Worm (Caenorhabditis elegans): ENCODE results near the gene pitr-4.

Gene pitr-4

ce11 chrV:9661514-9661913, at the start of gene pitr-4:
TSS of gene pitr-4 (minus strand) at chrV:9661614.
- TF ChIP-seq dpff-1 (tag; optimal IDR thresholded peaks at IDR 0.05) (no peak), lsl-1 (GFP tag; optimal IDR thresholded peaks at IDR 0.05) (no peak), ets-4 (GFP tag; optimal IDR thresholded peaks at IDR 0.05) (no peak), rec-8 (tag; optimal IDR thresholded peaks at IDR 0.05) (no peak), fkh-3 (tag; optimal IDR thresholded peaks at IDR 0.05) (no peak), K11D2.4 (GFP tag; IDR thresholded peaks at IDR 0.05) (no peak), ceh-100 (GFP tag; IDR thresholded peaks at IDR 0.05) (no peak), akir-1 (GFP tag; optimal IDR thresholded peaks at IDR 0.05) (no peak), xnd-1 (tag; optimal IDR thresholded peaks at IDR 0.05) (no peak), hsf-1 (GFP tag; IDR thresholded peaks at IDR 0.05) (no peak), madf-3 (GFP tag; IDR thresholded peaks at IDR 0.05) (no peak), nhr-90 (tag; optimal IDR thresholded peaks at IDR 0.05) (no peak), hlh-26 (GFP tag; conservative IDR thresholded peaks at IDR 0.05) (no peak), ceh-91 (GFP tag; IDR thresholded peaks at IDR 0.05) (no peak), ceh-40 (GFP tag; IDR thresholded peaks at IDR 0.05) (no peak), F57C9.4 (tag; optimal IDR thresholded peaks at IDR 0.05) (no peak), B0035.1 (tag; optimal IDR thresholded peaks at IDR 0.05) (no peak)

- TF ChIP-seq nhr-80 (tag; optimal IDR thresholded peaks at IDR 0.05) (peak; percentile 45), hsf-1 (GFP tag; IDR thresholded peaks at IDR 0.05) (no peak), fkh-3 (tag; optimal IDR thresholded peaks at IDR 0.05) (no peak), cebp-1 (GFP tag; IDR thresholded peaks at IDR 0.05) (peak; percentile 83), cebp-1 (tag; optimal IDR thresholded peaks at IDR 0.05) (no peak)
Measured at ce11 chrV:9711174-9711573, 49.8 kb upstream of the pitr-4 start.

- no peak for TF ChIP-seq hrde-1 (tag; optimal IDR thresholded peaks at IDR 0.05; ENCODE audit: borderline replicate concordance)
- no peak for TF ChIP-seq C06A6.2 (GFP tag; conservative IDR thresholded peaks at IDR 0.05)
- peak; percentile 49 for TF ChIP-seq nhr-80 (tag; optimal IDR thresholded peaks at IDR 0.05)
Measured at ce11 chrV:9709747-9710146, 48.3 kb upstream of the pitr-4 start, which contains the start of gene tag-120. TSS of gene tag-120 (minus strand) at chrV:9709814.

- TF ChIP-seq rcor-1 (GFP tag; IDR thresholded peaks at IDR 0.05) (no peak), hmg-20 (GFP tag; IDR thresholded peaks at IDR 0.05) (no peak), zfh-2 (GFP tag; conservative IDR thresholded peaks at IDR 0.05) (no peak), lin-26 (GFP tag; IDR thresholded peaks at IDR 0.05) (no peak), madf-10 (tag; optimal IDR thresholded peaks at IDR 0.05) (no peak), rec-8 (tag; optimal IDR thresholded peaks at IDR 0.05) (no peak), tlf-1 (GFP tag; optimal IDR thresholded peaks at IDR 0.05) (no peak), D2030.7 (GFP tag; IDR thresholded peaks at IDR 0.05) (no peak), aptf-3 (GFP tag; IDR thresholded peaks at IDR 0.05) (no peak), F10E7.11 (tag; optimal IDR thresholded peaks at IDR 0.05) (no peak), egrh-3 (GFP tag; IDR thresholded peaks at IDR 0.05) (no peak), hmg-1.2 (GFP tag; IDR thresholded peaks at IDR 0.05) (no peak)
Measured at ce11 chrV:9706592-9706991, 45.2 kb upstream of the pitr-4 start.

ce11 chrV:9704399-9704798, 43.0 kb upstream of the pitr-4 start:
- TF ChIP-seq mxl-1 (tag; optimal IDR thresholded peaks at IDR 0.05) (no peak), F55B11.4 (tag; optimal IDR thresholded peaks at IDR 0.05; ENCODE audit: borderline replicate concordance, insufficient read depth) (no peak), cebp-1 (GFP tag; IDR thresholded peaks at IDR 0.05) (peak; percentile 78; the same call in 1 of the 2 replicates), cebp-1 (tag; optimal IDR thresholded peaks at IDR 0.05) (peak; percentile 96), K12H6.12 (tag; optimal IDR thresholded peaks at IDR 0.05) (peak; percentile 47), hmg-1.2 (GFP tag; IDR thresholded peaks at IDR 0.05) (peak; percentile 63; the same call in 1 of the 2 replicates), ceh-27 (GFP tag; optimal IDR thresholded peaks at IDR 0.05) (peak; percentile 74)

Measured in whole organism, young adult.